Fruit fly (Drosophila melanogaster) whole organism, embryonic: ENCODE measurements around the gene fit.
A peak's percentile ranks its signal among the peaks of the same experiment; 100 is the strongest.

Source experiments
- Ada2b ChIP-seq: fragments of 200-800 bp; sonication (Bioruptor generic); IDR thresholded peaks from 2 replicates; pipeline ENCODE4 v1.3.6; 2022; ENCODE audit warnings: missing biosample characterization, missing genetic modification characterization
- Antp ChIP-seq: fragments of 200-800 bp; sonication (Bioruptor generic); optimal IDR thresholded peaks from 3 replicates; lab custom pipeline; 2016; ENCODE audit warnings: missing biosample characterization, missing genetic modification characterization
- CG1024 ChIP-seq: fragments of 200-800 bp; sonication (Bioruptor generic); IDR thresholded peaks from 2 replicates; pipeline ENCODE4 v1.3.6; 2022; ENCODE audit warnings: missing biosample characterization, missing genetic modification characterization
- CG10274 ChIP-seq: fragments of 200-800 bp; sonication (Bioruptor generic); optimal IDR thresholded peaks from 3 replicates; lab custom pipeline; 2017; ENCODE audit warnings: missing biosample characterization, mild to moderate bottlenecking, missing genetic modification characterization
- CG10366 ChIP-seq: fragments of 200-800 bp; sonication (Bioruptor generic); IDR thresholded peaks from 2 replicates; pipeline ENCODE4 v1.3.6; 2022; ENCODE audit warnings: missing biosample characterization, missing genetic modification characterization
- CG10431 ChIP-seq: fragments of 200-800 bp; sonication (Bioruptor generic); optimal IDR thresholded peaks from 3 replicates; lab custom pipeline; 2018; ENCODE audit warnings: missing biosample characterization, mild to moderate bottlenecking, missing genetic modification characterization
- CG13894 ChIP-seq: fragments of 200-800 bp; sonication (Bioruptor generic); optimal IDR thresholded peaks from 3 replicates; lab custom pipeline; 2018; ENCODE audit warnings: missing biosample characterization, mild to moderate bottlenecking, missing genetic modification characterization, moderate library complexity
- CG14710 ChIP-seq: fragments of 200-800 bp; sonication (Bioruptor generic); optimal IDR thresholded peaks from 3 replicates; lab custom pipeline; 2019; ENCODE audit warnings: missing biosample characterization, mild to moderate bottlenecking, missing genetic modification characterization, moderate library complexity
- CG14965 ChIP-seq: fragments of 200-800 bp; sonication (Bioruptor generic); optimal IDR thresholded peaks from 2 replicates; lab custom pipeline; 2016; ENCODE audit warnings: missing biosample characterization, missing genetic modification characterization, borderline replicate concordance
- CG15011 ChIP-seq: fragments of 200-800 bp; sonication (Bioruptor generic); optimal IDR thresholded peaks from 3 replicates; lab custom pipeline; 2018; ENCODE audit warnings: missing biosample characterization, mild to moderate bottlenecking, missing genetic modification characterization
- CG15601 ChIP-seq: fragments of 200-800 bp; sonication (Bioruptor generic); optimal IDR thresholded peaks from 3 replicates; lab custom pipeline; 2019; ENCODE audit warnings: missing biosample characterization, mild to moderate bottlenecking, missing genetic modification characterization, moderate library complexity
- CG16813 ChIP-seq: fragments of 200-800 bp; sonication (Bioruptor generic); IDR thresholded peaks from 3 replicates; pipeline ENCODE4 v1.3.6; 2022; ENCODE audit warnings: missing biosample characterization, missing genetic modification characterization; ENCODE audit not compliant: partially characterized antibody
- CG17186 ChIP-seq: fragments of 200-800 bp; sonication (Bioruptor generic); optimal IDR thresholded peaks from 3 replicates; lab custom pipeline; 2017; ENCODE audit warnings: missing biosample characterization, missing genetic modification reagents, missing genetic modification characterization
- CG2116 ChIP-seq: fragments of 200-800 bp; sonication (Bioruptor generic); optimal IDR thresholded peaks from 3 replicates; lab custom pipeline; 2018; ENCODE audit warnings: missing biosample characterization, mild to moderate bottlenecking, missing genetic modification characterization
- CG2129 ChIP-seq: fragments of 200-800 bp; sonication (Bioruptor generic); IDR thresholded peaks from 2 replicates; pipeline ENCODE4 v1.3.6; 2022; ENCODE audit warnings: missing biosample characterization, missing genetic modification characterization; ENCODE audit not compliant: partially characterized antibody
- CG31441 ChIP-seq: fragments of 200-800 bp; sonication (Bioruptor generic); IDR thresholded peaks from 2 replicates; pipeline ENCODE4 v1.3.6; 2022; ENCODE audit warnings: missing biosample characterization, missing genetic modification characterization
- CG3163 ChIP-seq: fragments of 200-800 bp; sonication (Bioruptor generic); optimal IDR thresholded peaks from 3 replicates; lab custom pipeline; 2016; ENCODE audit warnings: missing biosample characterization, missing genetic modification characterization
- CG3407 ChIP-seq: fragments of 200-800 bp; sonication (Bioruptor generic); optimal IDR thresholded peaks from 2 replicates; lab custom pipeline; 2018; ENCODE audit warnings: missing biosample characterization, mild to moderate bottlenecking, missing genetic modification characterization
- CG4360 ChIP-seq: fragments of 200-800 bp; sonication (Bioruptor generic); IDR thresholded peaks from 2 replicates; pipeline ENCODE4 v1.3.6; 2022; ENCODE audit warnings: missing biosample characterization, missing genetic modification characterization
- CG5245 ChIP-seq: fragments of 200-800 bp; sonication (Bioruptor generic); optimal IDR thresholded peaks from 3 replicates; lab custom pipeline; 2016; ENCODE audit warnings: missing biosample characterization, missing genetic modification characterization
- CG7987 ChIP-seq: fragments of 200-800 bp; sonication (Bioruptor generic); optimal IDR thresholded peaks from 2 replicates; lab custom pipeline; 2018; ENCODE audit warnings: missing biosample characterization, mild to moderate bottlenecking, missing genetic modification characterization, moderate library complexity
- CG8388 ChIP-seq: fragments of 200-800 bp; sonication (Bioruptor generic); optimal IDR thresholded peaks from 2 replicates; lab custom pipeline; 2019; ENCODE audit warnings: missing biosample characterization, mild to moderate bottlenecking, missing genetic modification characterization, moderate library complexity
- CG9797 ChIP-seq: fragments of 200-800 bp; sonication (Bioruptor generic); optimal IDR thresholded peaks from 3 replicates; lab custom pipeline; 2018; ENCODE audit warnings: missing biosample characterization, mild to moderate bottlenecking, missing genetic modification characterization
- D19A ChIP-seq: fragments of 200-800 bp; optimal IDR thresholded peaks from 3 replicates; lab custom pipeline; 2019; ENCODE audit warnings: missing biosample characterization, mild to moderate bottlenecking, missing genetic modification characterization, moderate library complexity
- Ets97D ChIP-seq: fragments of 200-800 bp; sonication (Bioruptor generic); optimal IDR thresholded peaks from 3 replicates; lab custom pipeline; 2016; ENCODE audit warnings: missing biosample characterization, missing genetic modification characterization
- Hr3 ChIP-seq: fragments of 200-800 bp; sonication (Bioruptor generic); optimal IDR thresholded peaks from 3 replicates; lab custom pipeline; 2016; ENCODE audit warnings: missing biosample characterization, missing genetic modification characterization
- Lim3 ChIP-seq: fragments of 200-800 bp; sonication (Bioruptor generic); IDR thresholded peaks from 2 replicates; pipeline ENCODE4 v1.3.6; 2022; ENCODE audit warnings: missing biosample characterization, missing genetic modification characterization
- NC2β ChIP-seq: fragments of 200-800 bp; sonication (Bioruptor generic); optimal IDR thresholded peaks from 2 replicates; lab custom pipeline; 2016; ENCODE audit warnings: missing biosample characterization, missing genetic modification characterization
- Ravus ChIP-seq: fragments of 200-800 bp; sonication (Bioruptor generic); IDR thresholded peaks from 2 replicates; pipeline ENCODE4 v1.3.6; 2022; ENCODE audit warnings: missing biosample characterization, missing genetic modification characterization
- Stat92E ChIP-seq, 3 experiments: fragments of >200 bp in 2 of 3; fragments of 200-800 bp in 1 of 3; sonication (Bioruptor generic) in 1 of 3; optimal IDR thresholded peaks; 2 replicates each; lab custom pipeline; 2017 to 2019; ENCODE audit warnings: missing biosample characterization in 3 of 3, missing genetic modification characterization in 3 of 3, mild to moderate bottlenecking in 1 of 3, moderate library complexity in 1 of 3
- Trl ChIP-seq, 3 experiments: fragments of >200 bp in 2 of 3; fragments of 200-800 bp in 1 of 3; sonication (Bioruptor generic) in 1 of 3; optimal IDR thresholded peaks; 2 replicates in 1 of 3; 3 replicates in 2 of 3; lab custom pipeline; 2016 to 2017; ENCODE audit warnings: missing biosample characterization in 1 of 3, missing genetic modification characterization in 1 of 3
- al ChIP-seq: fragments of 200-800 bp; sonication (Bioruptor generic); IDR thresholded peaks from 2 replicates; pipeline ENCODE4 v1.3.6; 2022; ENCODE audit warnings: missing biosample characterization, missing genetic modification characterization
- dati ChIP-seq: fragments of 200-800 bp; sonication (Bioruptor generic); IDR thresholded peaks from 2 replicates; pipeline ENCODE4 v1.3.6; 2022; ENCODE audit warnings: missing biosample characterization, missing genetic modification characterization
- dm ChIP-seq: fragments of 200-800 bp; sonication (Bioruptor generic); optimal IDR thresholded peaks from 3 replicates; lab custom pipeline; 2016; ENCODE audit warnings: missing biosample characterization, missing genetic modification characterization
- eve ChIP-seq, 2 experiments: fragments of >200 bp; optimal IDR thresholded peaks; 2 replicates each; lab custom pipeline; 2017; ENCODE audit warnings: missing biosample characterization in 2 of 2, missing genetic modification characterization in 2 of 2
- fd3F ChIP-seq: fragments of 200-800 bp; sonication (Bioruptor generic); optimal IDR thresholded peaks from 2 replicates; lab custom pipeline; 2018; ENCODE audit warnings: missing biosample characterization, mild to moderate bottlenecking, missing genetic modification characterization, moderate library complexity
- grn ChIP-seq: fragments of 200-800 bp; sonication (Bioruptor generic); optimal IDR thresholded peaks from 3 replicates; lab custom pipeline; 2017; ENCODE audit warnings: missing biosample characterization, missing genetic modification characterization
- her ChIP-seq: fragments of 200-800 bp; sonication (Bioruptor generic); optimal IDR thresholded peaks from 2 replicates; lab custom pipeline; 2016; ENCODE audit warnings: missing biosample characterization, missing genetic modification characterization
- jigr1 ChIP-seq: fragments of 200-800 bp; sonication (Bioruptor generic); IDR thresholded peaks from 3 replicates; pipeline ENCODE4 v1.3.6; 2022; ENCODE audit warnings: missing biosample characterization, missing genetic modification characterization
- jing ChIP-seq: fragments of 200-800 bp; sonication (Bioruptor generic); optimal IDR thresholded peaks from 2 replicates; lab custom pipeline; 2018; ENCODE audit warnings: missing biosample characterization, mild to moderate bottlenecking, missing genetic modification characterization
- nau ChIP-seq: fragments of 200-800 bp; sonication (Bioruptor generic); optimal IDR thresholded peaks from 3 replicates; lab custom pipeline; 2017; ENCODE audit warnings: missing biosample characterization, mild to moderate bottlenecking, missing genetic modification characterization, missing genetic modification reagents
- nerfin-1 ChIP-seq: fragments of 200-800 bp; sonication (Bioruptor generic); optimal IDR thresholded peaks from 3 replicates; lab custom pipeline; 2019; ENCODE audit warnings: missing biosample characterization, mild to moderate bottlenecking, missing genetic modification characterization, moderate library complexity
- org-1 ChIP-seq: fragments of 200-800 bp; sonication (Bioruptor generic); optimal IDR thresholded peaks from 2 replicates; lab custom pipeline; 2017; ENCODE audit warnings: missing biosample characterization, missing genetic modification characterization
- pan ChIP-seq, 4 experiments: fragments of >200 bp in 3 of 4; fragments of 200-800 bp in 1 of 4; sonication (Bioruptor generic) in 1 of 4; optimal IDR thresholded peaks in 3 of 4; IDR thresholded peaks in 1 of 4; 2 replicates each; pipeline versions ENCODE4 v1.3.6 to Lab custom; 2017 to 2022; ENCODE audit warnings: missing biosample characterization in 2 of 4, missing genetic modification characterization in 2 of 4, mixed read lengths in 1 of 4
- pb ChIP-seq: fragments of 200-800 bp; sonication (Bioruptor generic); optimal IDR thresholded peaks from 3 replicates; lab custom pipeline; 2016; ENCODE audit warnings: missing biosample characterization, missing genetic modification characterization
- slbo ChIP-seq: fragments of 200-800 bp; sonication (Bioruptor generic); IDR thresholded peaks from 2 replicates; pipeline ENCODE4 v1.3.6; 2022; ENCODE audit warnings: missing biosample characterization, missing genetic modification characterization
- ssp ChIP-seq: fragments of 200-800 bp; sonication (Bioruptor generic); IDR thresholded peaks from 2 replicates; pipeline ENCODE4 v1.3.6; 2022; ENCODE audit warnings: missing biosample characterization, missing genetic modification characterization
- trem ChIP-seq: fragments of 200-800 bp; optimal IDR thresholded peaks from 3 replicates; lab custom pipeline; 2019; ENCODE audit warnings: missing biosample characterization, mild to moderate bottlenecking, missing genetic modification characterization, moderate library complexity

The fit gene

dm6 chr3R:21856098-21856872, 28.0 kb downstream of the fit start, which contains the start of gene glec (continued):
- TF ChIP-seq Hr3 (GFP tag; lab: Kevin White, UChicago) = peak; percentile 4
- TF ChIP-seq CG16813 (GFP tag; lab: Robert Waterston, UW) = peak; percentile 50; the same call in 2 of the 3 replicates
- TF ChIP-seq jing (GFP tag; lab: Kevin White, UChicago) = no peak
- TF ChIP-seq CG7987 (GFP tag; lab: Kevin White, UChicago) = peak; percentile 61
- no peak for TF ChIP-seq CG10431 (GFP tag; lab: Kevin White, UChicago)
- peak; percentile 46; the same call in 1 of the 2 replicates for TF ChIP-seq slbo (GFP tag; lab: Robert Waterston, UW)
- TF ChIP-seq CG9797 (GFP tag; lab: Kevin White, UChicago) = peak; percentile 86
- no peak for TF ChIP-seq dati (GFP tag; lab: Robert Waterston, UW)
- peak; percentile 45; the same call in 1 of the 2 replicates for TF ChIP-seq CG1024 (GFP tag; lab: Robert Waterston, UW)
- TF ChIP-seq CG15601 (tag; lab: Kevin White, UChicago) = no peak
- peak; percentile 6 for TF ChIP-seq CG14710 (tag; lab: Kevin White, UChicago)
- TF ChIP-seq org-1 (GFP tag; lab: Kevin White, UChicago) = no peak
- peak; percentile 7 for TF ChIP-seq grn (GFP tag; lab: Kevin White, UChicago)
- no peak for TF ChIP-seq fd3F (GFP tag; lab: Kevin White, UChicago)
- TF ChIP-seq NC2β (GFP tag; lab: Kevin White, UChicago) = peak; percentile 87
- TF ChIP-seq CG13894 (tag; lab: Kevin White, UChicago) = peak; percentile 70
- TF ChIP-seq CG31441 (GFP tag; lab: Robert Waterston, UW) = peak; percentile 28; the same call in 1 of the 2 replicates
- TF ChIP-seq CG15011 (GFP tag; lab: Kevin White, UChicago) = no peak
- no peak for TF ChIP-seq jigr1 (GFP tag; lab: Robert Waterston, UW)
- TF ChIP-seq CG2129 (GFP tag; lab: Robert Waterston, UW) = no peak
- TF ChIP-seq CG8388 (GFP tag; lab: Kevin White, UChicago) = peak; percentile 16
- peak; percentile 60; the same call in 1 of the 2 replicates for TF ChIP-seq CG4360
- TF ChIP-seq CG3163 (GFP tag; lab: Kevin White, UChicago) = peak; percentile 100
- no peak for TF ChIP-seq CG14965 (GFP tag; lab: Kevin White, UChicago)
- 0 out of 2 replicates have a peak, but pooled peaks have one; percentile 4 for TF ChIP-seq Ada2b (GFP tag; lab: Robert Waterston, UW)
- TF ChIP-seq pan (optimal IDR thresholded peaks at IDR 0.05; lab: Kevin White, UChicago) = no peak
- peak in 1 of 2 experiments; percentile 59 for TF ChIP-seq pan (GFP tag; optimal IDR thresholded peaks at IDR 0.05 in 1 of 2, IDR thresholded peaks at IDR 0.05 in 1 of 2)
- no peak for TF ChIP-seq Ets97D (GFP tag; lab: Kevin White, UChicago)
- TF ChIP-seq dm = no peak
- peak in 1 of 2 experiments; percentile 93 for TF ChIP-seq eve (GFP tag; optimal IDR thresholded peaks at IDR 0.05; lab: Kevin White, UChicago)
- no peak for TF ChIP-seq Ravus (GFP tag; lab: Robert Waterston, UW)
- TF ChIP-seq CG17186 = no peak
- TF ChIP-seq CG10274 (GFP tag; lab: Kevin White, UChicago) = no peak
- TF ChIP-seq CG2116 (GFP tag; lab: Kevin White, UChicago) = no peak
- TF ChIP-seq Antp (GFP tag; lab: Kevin White, UChicago) = peak; percentile 57
- peak; percentile 61 for TF ChIP-seq her (GFP tag; lab: Kevin White, UChicago)
- peak; percentile 36 for TF ChIP-seq pb (GFP tag; lab: Kevin White, UChicago)
- no peak for TF ChIP-seq nerfin-1 (tag; lab: Kevin White, UChicago)
- TF ChIP-seq trem (tag; lab: Kevin White, UChicago) = peak; percentile 16
- TF ChIP-seq Lim3 (GFP tag; lab: Robert Waterston, UW) = no peak
- TF ChIP-seq nau (GFP tag; lab: Kevin White, UChicago) = no peak
- peak; percentile 90 to 93 for TF ChIP-seq Trl (optimal IDR thresholded peaks at IDR 0.05; lab: Kevin White, UChicago)
- peak; percentile 67 for TF ChIP-seq Trl (GFP tag; optimal IDR thresholded peaks at IDR 0.05; lab: Kevin White, UChicago)
- no peak for TF ChIP-seq CG10366 (GFP tag; lab: Robert Waterston, UW)
- TF ChIP-seq ssp (GFP tag; lab: Robert Waterston, UW) = no peak
- TF ChIP-seq al (GFP tag; lab: Robert Waterston, UW) = no peak
- TF ChIP-seq CG5245 (GFP tag; lab: Kevin White, UChicago) = no peak
- TF ChIP-seq CG3407 = peak; percentile 12
- TF ChIP-seq D19A (tag; lab: Kevin White, UChicago) = peak; percentile 23
- TF ChIP-seq Stat92E (GFP tag; optimal IDR thresholded peaks at IDR 0.05; lab: Kevin White, UChicago) = peak in 1 of 3 experiments; percentile 79
